1 fruit fly cellular context compared by ENCODE assay signal in genomic region chr2L:11169904-11170303, dm6.
A peak's percentile ranks its signal among the peaks of the same experiment; 100 is the strongest.
TF ChIP-seq lines count a peak whose summit lies in the region.

No protein-coding gene starts in this region.

TF ChIP-seq in whole organism, embryonic, 481 proteins besides CTCF, POLR2A, EP300 and RAD21 (continued from another document):
- TF ChIP-seq pho (GFP tag; optimal IDR thresholded peaks at IDR 0.05; lab: Kevin White, UChicago) (no peak), CG4282 (GFP tag; optimal IDR thresholded peaks at IDR 0.05; lab: Kevin White, UChicago) (no peak), Ets97D (GFP tag; optimal IDR thresholded peaks at IDR 0.05; lab: Kevin White, UChicago) (no peak), D19A (tag; optimal IDR thresholded peaks at IDR 0.05; lab: Kevin White, UChicago) (no peak), row (GFP tag; IDR thresholded peaks at IDR 0.05; lab: Robert Waterston, UW) (peak; percentile 58), CG11695 (GFP tag; IDR thresholded peaks at IDR 0.05; lab: Robert Waterston, UW) (no peak), CG34376 (GFP tag; optimal IDR thresholded peaks at IDR 0.05; lab: Kevin White, UChicago) (no peak), CG17361 (GFP tag; IDR thresholded peaks at IDR 0.05; lab: Robert Waterston, UW) (no peak), CG4854 (GFP tag; optimal IDR thresholded peaks at IDR 0.05; lab: Kevin White, UChicago) (no peak), sd (tag; optimal IDR thresholded peaks at IDR 0.05; lab: Kevin White, UChicago) (no peak), phol (tag; optimal IDR thresholded peaks at IDR 0.05; lab: Kevin White, UChicago) (no peak), CG11456 (GFP tag; IDR thresholded peaks at IDR 0.05; lab: Robert Waterston, UW) (peak; percentile 30; the same call in 1 of the 3 replicates), CG13424 (tag; optimal IDR thresholded peaks at IDR 0.05; lab: Kevin White, UChicago) (peak; percentile 24), CG12659 (GFP tag; optimal IDR thresholded peaks at IDR 0.05; lab: Kevin White, UChicago) (no peak), eyg (GFP tag; optimal IDR thresholded peaks at IDR 0.05; lab: Kevin White, UChicago) (no peak), lmd (GFP tag; IDR thresholded peaks at IDR 0.05; lab: Robert Waterston, UW) (peak; percentile 13; the same call in 1 of the 2 replicates), tup (GFP tag; optimal IDR thresholded peaks at IDR 0.05; lab: Kevin White, UChicago) (no peak), CG32772 (GFP tag; IDR thresholded peaks at IDR 0.05; lab: Robert Waterston, UW) (no peak), unc-4 (GFP tag; IDR thresholded peaks at IDR 0.05; lab: Robert Waterston, UW; ENCODE audit: partially characterized antibody) (no peak)
TF ChIP-seq in whole organism, embryonic: peak in this region for 30.
